In the genomic region with DNA sequence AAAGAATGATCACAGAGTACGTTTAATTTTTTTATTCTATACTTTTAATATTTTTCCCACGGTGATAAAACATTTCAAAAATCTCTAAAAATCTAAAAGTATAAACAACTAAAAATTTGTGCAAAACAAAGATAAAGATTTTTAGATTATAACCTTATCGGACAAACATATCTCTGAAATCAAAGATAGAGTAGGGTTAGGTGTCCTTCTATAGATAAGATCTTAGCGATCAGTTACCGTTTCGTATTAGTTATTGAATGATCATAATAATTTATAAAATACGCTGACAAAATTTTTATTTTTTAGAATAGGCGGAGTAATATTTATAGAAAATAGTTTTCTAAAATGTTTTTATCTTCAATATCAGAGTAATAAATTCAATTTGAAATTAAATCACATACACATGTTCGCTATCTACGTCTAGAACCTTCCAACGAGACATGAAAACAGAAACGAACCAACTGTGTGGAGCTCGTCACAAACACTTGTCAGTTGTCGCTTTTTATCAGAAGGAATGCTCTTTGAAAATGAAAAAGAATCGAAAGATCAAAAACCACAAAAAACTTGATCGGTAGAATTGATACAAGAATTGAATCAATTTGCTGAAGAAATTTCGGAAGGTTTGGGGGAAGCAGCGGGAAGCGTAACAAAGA, we compare ENCODE assay signal across 7 worm cellular contexts.
TF ChIP-seq lines count a peak whose summit lies in the region.

No protein-coding gene starts in this region.

TF ChIP-seq in whole organism, L1 larva, 84 proteins besides CTCF, POLR2A, EP300 and RAD21 (continues in another document):
- TF ChIP-seq pag-3 (tag; optimal IDR thresholded peaks at IDR 0.05; lab: Kevin White, UChicago; ENCODE audit: borderline replicate concordance, insufficient read depth) (no peak), nhr-237 (tag; optimal IDR thresholded peaks at IDR 0.05; lab: Kevin White, UChicago) (no peak), tbx-2 (tag; optimal IDR thresholded peaks at IDR 0.05; lab: Kevin White, UChicago) (no peak), lin-13 (GFP tag; optimal IDR thresholded peaks at IDR 0.05; lab: Kevin White, UChicago) (no peak), grh-1 (GFP tag; IDR thresholded peaks at IDR 0.05; lab: Robert Waterston, UW) (no peak), aha-1 (tag; optimal IDR thresholded peaks at IDR 0.05; lab: Kevin White, UChicago) (no peak), nhr-84 (tag; optimal IDR thresholded peaks at IDR 0.05; lab: Kevin White, UChicago) (no peak), pqm-1 (tag; optimal IDR thresholded peaks at IDR 0.05; lab: Kevin White, UChicago) (no peak), C16A3.4 (tag; optimal IDR thresholded peaks at IDR 0.05; lab: Kevin White, UChicago) (no peak), snu-23 (GFP tag; optimal IDR thresholded peaks at IDR 0.05; lab: Kevin White, UChicago) (peak; percentile 40), tlp-1 (tag; optimal IDR thresholded peaks at IDR 0.05; lab: Kevin White, UChicago) (peak; percentile 18), nhr-90 (tag; optimal IDR thresholded peaks at IDR 0.05; lab: Kevin White, UChicago; ENCODE audit: poor library complexity) (peak; percentile 14)

TF ChIP-seq in whole organism, L2 larva, 48 proteins besides CTCF, POLR2A, EP300 and RAD21 (continues in another document):
- TF ChIP-seq crh-2 (tag; optimal IDR thresholded peaks at IDR 0.05; lab: Kevin White, UChicago) = peak; percentile 35
- TF ChIP-seq nhr-10 (tag; optimal IDR thresholded peaks at IDR 0.05; lab: Kevin White, UChicago) = no peak
- no peak for TF ChIP-seq ama-1 (optimal IDR thresholded peaks at IDR 0.05; lab: Kevin White, UChicago)
- TF ChIP-seq C34F6.9 (tag; optimal IDR thresholded peaks at IDR 0.05; lab: Kevin White, UChicago) = peak; percentile 4
- no peak for TF ChIP-seq peb-1 (tag; optimal IDR thresholded peaks at IDR 0.05; lab: Kevin White, UChicago)
- no peak for TF ChIP-seq alr-1 (tag; optimal IDR thresholded peaks at IDR 0.05; lab: Kevin White, UChicago)
- peak; percentile 21 for TF ChIP-seq ztf-4 (tag; optimal IDR thresholded peaks at IDR 0.05; lab: Kevin White, UChicago)
- peak; percentile 95 for TF ChIP-seq ceh-16 (tag; optimal IDR thresholded peaks at IDR 0.05; lab: Kevin White, UChicago)
- no peak for TF ChIP-seq mdl-1 (tag; optimal IDR thresholded peaks at IDR 0.05; lab: Kevin White, UChicago)
- no peak for TF ChIP-seq R02D3.7 (tag; optimal IDR thresholded peaks at IDR 0.05; lab: Kevin White, UChicago)
- no peak for TF ChIP-seq skn-1 (tag; optimal IDR thresholded peaks at IDR 0.05; lab: Kevin White, UChicago)
- TF ChIP-seq elt-1 (tag; optimal IDR thresholded peaks at IDR 0.05; lab: Kevin White, UChicago) = peak; percentile 99

TF ChIP-seq in whole organism, L3 larva, 47 proteins besides CTCF, POLR2A, EP300 and RAD21 (continues in another document):
- TF ChIP-seq unc-62 (GFP tag; optimal IDR thresholded peaks at IDR 0.05; lab: Kevin White, UChicago) (no peak), mml-1 (tag; optimal IDR thresholded peaks at IDR 0.05; lab: Kevin White, UChicago) (no peak), pqm-1 (tag; optimal IDR thresholded peaks at IDR 0.05; lab: Kevin White, UChicago) (peak; percentile 6), elt-3 (tag; optimal IDR thresholded peaks at IDR 0.05; lab: Kevin White, UChicago) (no peak), ceh-16 (tag; optimal IDR thresholded peaks at IDR 0.05; lab: Kevin White, UChicago) (no peak), nfya-1 (tag; optimal IDR thresholded peaks at IDR 0.05; lab: Kevin White, UChicago; ENCODE audit: insufficient read depth) (peak; percentile 28), egl-27 (tag; optimal IDR thresholded peaks at IDR 0.05; lab: Kevin White, UChicago) (no peak), eor-1 (tag; optimal IDR thresholded peaks at IDR 0.05; lab: Kevin White, UChicago) (no peak), elt-2 (tag; optimal IDR thresholded peaks at IDR 0.05; lab: Kevin White, UChicago) (peak; percentile 84), mdl-1 (tag; optimal IDR thresholded peaks at IDR 0.05; lab: Kevin White, UChicago) (no peak), hmg-11 (tag; optimal IDR thresholded peaks at IDR 0.05; lab: Kevin White, UChicago) (no peak), ZK546.5 (tag; optimal IDR thresholded peaks at IDR 0.05; lab: Kevin White, UChicago) (no peak), nhr-77 (tag; optimal IDR thresholded peaks at IDR 0.05; lab: Kevin White, UChicago) (no peak)

TF ChIP-seq in whole organism, L4 larva, 104 proteins besides CTCF, POLR2A, EP300 and RAD21 (continues in another document):
- TF ChIP-seq lir-3 (tag; optimal IDR thresholded peaks at IDR 0.05; lab: Kevin White, UChicago) (no peak), mxl-2 (GFP tag; conservative IDR thresholded peaks at IDR 0.05; lab: Robert Waterston, UW) (no peak), T26A8.4 (GFP tag; IDR thresholded peaks at IDR 0.05; lab: Robert Waterston, UW) (no peak), ceh-20 (GFP tag; IDR thresholded peaks at IDR 0.05; lab: Robert Waterston, UW) (peak; percentile 57; the same call in 1 of the 2 replicates), zip-2 (tag; optimal IDR thresholded peaks at IDR 0.05; lab: Kevin White, UChicago) (no peak), ctbp-1 (GFP tag; IDR thresholded peaks at IDR 0.05; lab: Robert Waterston, UW) (no peak), zfp-2 (tag; optimal IDR thresholded peaks at IDR 0.05; lab: Kevin White, UChicago) (no peak), gei-8 (GFP tag; optimal IDR thresholded peaks at IDR 0.05; lab: Kevin White, UChicago) (no peak), R02D3.7 (tag; optimal IDR thresholded peaks at IDR 0.05; lab: Kevin White, UChicago) (no peak), mdl-1 (tag; optimal IDR thresholded peaks at IDR 0.05; lab: Kevin White, UChicago) (no peak), pha-4 (GFP tag; IDR thresholded peaks at IDR 0.05; lab: Robert Waterston, UW) (no peak), pha-4 (tag; optimal IDR thresholded peaks at IDR 0.05; lab: Kevin White, UChicago) (no peak), nhr-77 (tag; optimal IDR thresholded peaks at IDR 0.05; lab: Kevin White, UChicago) (no peak), nhr-76 (tag; optimal IDR thresholded peaks at IDR 0.05; lab: Kevin White, UChicago) (no peak)

TF ChIP-seq in whole organism, late embryonic, 69 proteins besides CTCF, POLR2A, EP300 and RAD21 (continues in another document):
- no peak for TF ChIP-seq ceh-31 (tag; optimal IDR thresholded peaks at IDR 0.05; lab: Kevin White, UChicago)
- TF ChIP-seq sox-2 (GFP tag; IDR thresholded peaks at IDR 0.05; lab: Robert Waterston, UW) = no peak
- TF ChIP-seq lim-6 (tag; optimal IDR thresholded peaks at IDR 0.05; lab: Kevin White, UChicago) = no peak
- TF ChIP-seq rnt-1 (tag; optimal IDR thresholded peaks at IDR 0.05; lab: Kevin White, UChicago) = peak; percentile 53
- TF ChIP-seq K09A11.1 (tag; optimal IDR thresholded peaks at IDR 0.05; lab: Kevin White, UChicago; ENCODE audit: insufficient read depth) = no peak
- no peak for TF ChIP-seq mec-3 (tag; optimal IDR thresholded peaks at IDR 0.05; lab: Kevin White, UChicago; ENCODE audit: borderline replicate concordance)
- no peak for TF ChIP-seq ceh-34 (tag; optimal IDR thresholded peaks at IDR 0.05; lab: Kevin White, UChicago)
- TF ChIP-seq elt-2 (tag; optimal IDR thresholded peaks at IDR 0.05; lab: Kevin White, UChicago) = peak; percentile 89
- TF ChIP-seq unc-55 (GFP tag; optimal IDR thresholded peaks at IDR 0.05; lab: Kevin White, UChicago) = peak; percentile 38
- TF ChIP-seq ceh-18 (tag; optimal IDR thresholded peaks at IDR 0.05; lab: Kevin White, UChicago) = peak; percentile 7
- TF ChIP-seq ceh-24 (tag; optimal IDR thresholded peaks at IDR 0.05; lab: Kevin White, UChicago) = no peak
- TF ChIP-seq sox-4 (tag; optimal IDR thresholded peaks at IDR 0.05; lab: Kevin White, UChicago) = no peak
- TF ChIP-seq pros-1 (tag; optimal IDR thresholded peaks at IDR 0.05; lab: Kevin White, UChicago) = no peak

TF ChIP-seq in whole organism, mixed stage, embryonic, 35 proteins besides CTCF, POLR2A, EP300 and RAD21:
- TF ChIP-seq hlh-1 (tag; optimal IDR thresholded peaks at IDR 0.05; lab: Kevin White, UChicago) (peak; percentile 83), nhr-2 (tag; optimal IDR thresholded peaks at IDR 0.05; lab: Kevin White, UChicago) (peak; percentile 5), mls-2 (tag; optimal IDR thresholded peaks at IDR 0.05; lab: Kevin White, UChicago) (no peak), ces-1 (GFP tag; optimal IDR thresholded peaks at IDR 0.05; lab: Kevin White, UChicago) (no peak), elt-1 (tag; optimal IDR thresholded peaks at IDR 0.05; lab: Kevin White, UChicago; ENCODE audit: borderline replicate concordance, insufficient read depth) (peak; percentile 98), ceh-39 (tag; optimal IDR thresholded peaks at IDR 0.05; lab: Kevin White, UChicago) (no peak), snpc-4 (tag; optimal IDR thresholded peaks at IDR 0.05; lab: Kevin White, UChicago) (no peak), lin-32 (GFP tag; optimal IDR thresholded peaks at IDR 0.05; lab: Kevin White, UChicago) (no peak), unc-62 (GFP tag; optimal IDR thresholded peaks at IDR 0.05; lab: Kevin White, UChicago) (peak; percentile 59), lsy-2 (tag; optimal IDR thresholded peaks at IDR 0.05; lab: Kevin White, UChicago) (no peak), mep-1 (tag; optimal IDR thresholded peaks at IDR 0.05; lab: Kevin White, UChicago) (no peak), lin-13 (tag; optimal IDR thresholded peaks at IDR 0.05; lab: Kevin White, UChicago) (no peak)

TF ChIP-seq in whole organism, young adult, 124 proteins besides CTCF, POLR2A, EP300 and RAD21:
- 0 out of 2 replicates have a peak, but pooled peaks have one; percentile 28 for TF ChIP-seq hsf-1 (GFP tag; IDR thresholded peaks at IDR 0.05; lab: Robert Waterston, UW)
- TF ChIP-seq let-607 (tag; optimal IDR thresholded peaks at IDR 0.05; lab: Kevin White, UChicago) = peak in 1 of 2 experiments; percentile 5
- TF ChIP-seq B0261.1 (tag; optimal IDR thresholded peaks at IDR 0.05; lab: Kevin White, UChicago) = no peak
- peak; percentile 22 for TF ChIP-seq nhr-80 (tag; optimal IDR thresholded peaks at IDR 0.05; lab: Kevin White, UChicago)
- no peak for TF ChIP-seq F39B2.1 (GFP tag; IDR thresholded peaks at IDR 0.05; lab: Robert Waterston, UW)
